Fruit fly (Drosophila melanogaster) whole organism, embryonic: Measurements from ENCODE around the gene fliI.

Source experiments
- Atf3 ChIP-seq: fragments of 200-800 bp; sonication (Bioruptor generic); optimal IDR thresholded peaks from 3 replicates; lab custom pipeline; 2016; ENCODE audit warnings: missing biosample characterization, missing genetic modification characterization
- Awh ChIP-seq: fragments of 200-800 bp; sonication (Bioruptor generic); IDR thresholded peaks from 2 replicates; pipeline ENCODE4, ENCODE4 v1.3.6; 2022; ENCODE audit warnings: missing biosample characterization, missing genetic modification characterization
- B-H1 ChIP-seq: fragments of 200-800 bp; sonication (Bioruptor generic); IDR thresholded peaks from 3 replicates; pipeline ENCODE4 v1.3.6; 2022; ENCODE audit warnings: missing biosample characterization, missing genetic modification characterization
- B-H2 ChIP-seq: fragments of 200-800 bp; sonication (Bioruptor generic); optimal IDR thresholded peaks from 2 replicates; lab custom pipeline; 2018; ENCODE audit warnings: missing biosample characterization, mild to moderate bottlenecking, missing genetic modification characterization
- Bgb ChIP-seq: fragments of 200-800 bp; sonication (Bioruptor generic); IDR thresholded peaks from 2 replicates; pipeline ENCODE4 v1.3.6; 2022; ENCODE audit warnings: missing biosample characterization, missing genetic modification characterization; ENCODE audit not compliant: partially characterized antibody
- CG10321 ChIP-seq: fragments of 200-800 bp; sonication (Bioruptor generic); IDR thresholded peaks from 2 replicates; pipeline ENCODE4 v1.3.6; 2022; ENCODE audit warnings: missing biosample characterization, missing genetic modification characterization
- CG10431 ChIP-seq: fragments of 200-800 bp; sonication (Bioruptor generic); optimal IDR thresholded peaks from 3 replicates; lab custom pipeline; 2018; ENCODE audit warnings: missing biosample characterization, mild to moderate bottlenecking, missing genetic modification characterization
- CG12071 ChIP-seq: fragments of 200-800 bp; sonication (Bioruptor generic); optimal IDR thresholded peaks from 3 replicates; lab custom pipeline; 2018; ENCODE audit warnings: missing biosample characterization, mild to moderate bottlenecking, missing genetic modification characterization
- CG14860 ChIP-seq: fragments of 200-800 bp; sonication (Bioruptor generic); IDR thresholded peaks from 3 replicates; pipeline ENCODE4 v1.3.6; 2022; ENCODE audit warnings: missing biosample characterization, missing genetic modification characterization; ENCODE audit not compliant: partially characterized antibody
- CG1603 ChIP-seq: fragments of 200-800 bp; sonication (Bioruptor generic); optimal IDR thresholded peaks from 2 replicates; lab custom pipeline; 2019; ENCODE audit warnings: missing biosample characterization, mild to moderate bottlenecking, missing genetic modification characterization, moderate library complexity
- CG18764 ChIP-seq: fragments of 200-800 bp; sonication (Bioruptor generic); optimal IDR thresholded peaks from 3 replicates; lab custom pipeline; 2016; ENCODE audit warnings: missing biosample characterization, missing genetic modification characterization
- CG3407 ChIP-seq: fragments of 200-800 bp; sonication (Bioruptor generic); optimal IDR thresholded peaks from 2 replicates; lab custom pipeline; 2018; ENCODE audit warnings: missing biosample characterization, mild to moderate bottlenecking, missing genetic modification characterization
- CG34422 ChIP-seq: fragments of 200-800 bp; sonication (Bioruptor generic); IDR thresholded peaks from 3 replicates; pipeline ENCODE4 v1.3.6; 2022; ENCODE audit warnings: missing biosample characterization, missing genetic modification characterization
- CG3847 ChIP-seq: fragments of 200-800 bp; sonication (Bioruptor generic); IDR thresholded peaks from 2 replicates; pipeline ENCODE4 v1.3.6; 2022; ENCODE audit warnings: missing biosample characterization, missing genetic modification characterization
- CG4854 ChIP-seq: fragments of 200-800 bp; sonication (Bioruptor generic); optimal IDR thresholded peaks from 2 replicates; lab custom pipeline; 2016; ENCODE audit warnings: missing biosample characterization, missing genetic modification characterization, inconsistent platforms
- CG6654 ChIP-seq: fragments of 200-800 bp; sonication (Bioruptor generic); optimal IDR thresholded peaks from 2 replicates; lab custom pipeline; 2017; ENCODE audit warnings: missing biosample characterization, mild to moderate bottlenecking, missing genetic modification characterization
- CG6791 ChIP-seq: fragments of 200-800 bp; sonication (Bioruptor generic); IDR thresholded peaks from 3 replicates; pipeline ENCODE4 v1.3.6; 2022; ENCODE audit warnings: missing biosample characterization, missing genetic modification characterization; ENCODE audit not compliant: partially characterized antibody
- CG7556 ChIP-seq: fragments of 200-800 bp; sonication (Bioruptor generic); optimal IDR thresholded peaks from 2 replicates; lab custom pipeline; 2017; ENCODE audit warnings: missing biosample characterization, mild to moderate bottlenecking, missing genetic modification characterization
- CG8944 ChIP-seq: fragments of 200-800 bp; sonication (Bioruptor generic); optimal IDR thresholded peaks from 3 replicates; lab custom pipeline; 2016; ENCODE audit warnings: missing biosample characterization, missing genetic modification characterization
- Dip2 ChIP-seq: fragments of 200-800 bp; sonication (Bioruptor generic); IDR thresholded peaks from 2 replicates; pipeline ENCODE4 v1.3.6; 2022; ENCODE audit warnings: missing biosample characterization, missing genetic modification characterization
- Doc3 ChIP-seq: fragments of 200-800 bp; sonication (Bioruptor generic); IDR thresholded peaks from 3 replicates; pipeline ENCODE4 v1.3.6; 2022; ENCODE audit warnings: missing biosample characterization, missing genetic modification characterization; ENCODE audit not compliant: partially characterized antibody
- Dref ChIP-seq: fragments of 200-800 bp; sonication (Bioruptor generic); IDR thresholded peaks from 2 replicates; pipeline ENCODE4 v1.3.6; 2022; ENCODE audit warnings: missing biosample characterization, missing genetic modification characterization
- GATAe ChIP-seq: fragments of 200-800 bp; sonication (Bioruptor generic); conservative IDR thresholded peaks from 2 replicates; pipeline ENCODE4 v1.3.6; 2022; ENCODE audit warnings: missing biosample characterization, missing genetic modification characterization
- H2.0 ChIP-seq: fragments of 200-800 bp; sonication (Bioruptor generic); IDR thresholded peaks from 2 replicates; pipeline ENCODE4 v1.3.6; 2022; ENCODE audit warnings: missing biosample characterization, missing genetic modification characterization
- HHEX ChIP-seq: fragments of 200-800 bp; sonication (Bioruptor generic); optimal IDR thresholded peaks from 3 replicates; lab custom pipeline; 2017; ENCODE audit warnings: missing biosample characterization, mild to moderate bottlenecking, missing genetic modification characterization, missing genetic modification reagents
- Hr51 ChIP-seq, 2 experiments: fragments of 200-800 bp; sonication (Bioruptor generic); optimal IDR thresholded peaks; 2 replicates in 1 of 2; 3 replicates in 1 of 2; lab custom pipeline; 2016 to 2018; ENCODE audit warnings: missing biosample characterization in 2 of 2, missing genetic modification characterization in 2 of 2, mild to moderate bottlenecking in 1 of 2, moderate library complexity in 1 of 2
- Neu2 ChIP-seq: fragments of 200-800 bp; sonication (Bioruptor generic); optimal IDR thresholded peaks from 3 replicates; lab custom pipeline; 2016; ENCODE audit warnings: missing biosample characterization, missing genetic modification characterization, borderline replicate concordance
- Nf-YB ChIP-seq: fragments of 200-800 bp; sonication (Bioruptor generic); optimal IDR thresholded peaks from 3 replicates; lab custom pipeline; 2019; ENCODE audit warnings: missing biosample characterization, mild to moderate bottlenecking, missing genetic modification characterization, moderate library complexity
- Xbp1 ChIP-seq: fragments of 200-800 bp; sonication (Bioruptor generic); optimal IDR thresholded peaks from 3 replicates; lab custom pipeline; 2016; ENCODE audit warnings: missing biosample characterization, mild to moderate bottlenecking, missing genetic modification characterization
- az2 ChIP-seq: fragments of 200-800 bp; sonication (Bioruptor generic); optimal IDR thresholded peaks from 3 replicates; lab custom pipeline; 2016; ENCODE audit warnings: missing biosample characterization, missing genetic modification characterization
- bbx ChIP-seq: fragments of 200-800 bp; sonication (Bioruptor generic); IDR thresholded peaks from 2 replicates; pipeline ENCODE4 v1.3.6; 2022; ENCODE audit warnings: missing biosample characterization, missing genetic modification characterization; ENCODE audit not compliant: partially characterized antibody
- btn ChIP-seq: fragments of 200-800 bp; sonication (Bioruptor generic); optimal IDR thresholded peaks from 2 replicates; lab custom pipeline; 2016; ENCODE audit warnings: missing biosample characterization, missing genetic modification characterization
- chif ChIP-seq, 2 experiments: fragments of 200-800 bp; sonication (Bioruptor generic); optimal IDR thresholded peaks; 3 replicates each; lab custom pipeline; 2016; ENCODE audit warnings: missing biosample characterization in 2 of 2, missing genetic modification characterization in 2 of 2
- crol ChIP-seq: fragments of 200-800 bp; sonication (Bioruptor generic); IDR thresholded peaks from 2 replicates; pipeline ENCODE4 v1.3.6; 2022; ENCODE audit warnings: missing biosample characterization, missing genetic modification characterization
- danr ChIP-seq: fragments of 200-800 bp; sonication (Bioruptor generic); IDR thresholded peaks from 2 replicates; pipeline ENCODE4 v1.3.6; 2022; ENCODE audit warnings: missing biosample characterization, missing genetic modification characterization
- emc ChIP-seq: fragments of 200-800 bp; sonication (Bioruptor generic); optimal IDR thresholded peaks from 2 replicates; lab custom pipeline; 2016; ENCODE audit warnings: missing biosample characterization, missing genetic modification characterization
- gro ChIP-seq: fragments of 200-800 bp; sonication (Bioruptor generic); optimal IDR thresholded peaks from 2 replicates; lab custom pipeline; 2016; ENCODE audit warnings: missing biosample characterization, missing genetic modification characterization
- gsb-n ChIP-seq: fragments of 200-800 bp; sonication (Bioruptor generic); optimal IDR thresholded peaks from 3 replicates; lab custom pipeline; 2018; ENCODE audit warnings: missing biosample characterization, mild to moderate bottlenecking, missing genetic modification characterization
- hb ChIP-seq: fragments of 200-800 bp; sonication (Bioruptor generic); IDR thresholded peaks from 3 replicates; pipeline ENCODE4 v1.3.6; 2022; ENCODE audit warnings: missing biosample characterization, missing genetic modification characterization; ENCODE audit not compliant: partially characterized antibody
- knrl ChIP-seq: fragments of 200-800 bp; sonication (Bioruptor generic); IDR thresholded peaks from 3 replicates; pipeline ENCODE4 v1.3.6; 2022; ENCODE audit warnings: missing biosample characterization, missing genetic modification characterization; ENCODE audit not compliant: partially characterized antibody
- nau ChIP-seq: fragments of 200-800 bp; sonication (Bioruptor generic); optimal IDR thresholded peaks from 3 replicates; lab custom pipeline; 2017; ENCODE audit warnings: missing biosample characterization, mild to moderate bottlenecking, missing genetic modification characterization, missing genetic modification reagents
- peb ChIP-seq: fragments of 200-800 bp; sonication (Bioruptor generic); IDR thresholded peaks from 2 replicates; pipeline ENCODE4 v1.3.6; 2022; ENCODE audit warnings: missing biosample characterization, missing genetic modification characterization
- pho ChIP-seq: fragments of 200-800 bp; sonication (Bioruptor generic); optimal IDR thresholded peaks from 2 replicates; lab custom pipeline; 2016; ENCODE audit warnings: missing biosample characterization, missing genetic modification characterization
- slbo ChIP-seq: fragments of 200-800 bp; sonication (Bioruptor generic); IDR thresholded peaks from 2 replicates; pipeline ENCODE4 v1.3.6; 2022; ENCODE audit warnings: missing biosample characterization, missing genetic modification characterization
- slou ChIP-seq: fragments of 200-800 bp; sonication (Bioruptor generic); optimal IDR thresholded peaks from 3 replicates; lab custom pipeline; 2016; ENCODE audit warnings: missing biosample characterization, missing genetic modification characterization
- slp2 ChIP-seq: fragments of 200-800 bp; sonication (Bioruptor generic); optimal IDR thresholded peaks from 2 replicates; lab custom pipeline; 2016; ENCODE audit warnings: missing biosample characterization, missing genetic modification characterization
- sob ChIP-seq: fragments of 200-800 bp; sonication (Bioruptor generic); IDR thresholded peaks from 2 replicates; pipeline ENCODE4 v1.3.6; 2022; ENCODE audit warnings: missing biosample characterization, missing genetic modification characterization
- tx ChIP-seq: fragments of 200-800 bp; sonication (Bioruptor generic); optimal IDR thresholded peaks from 2 replicates; lab custom pipeline; 2016; ENCODE audit warnings: missing biosample characterization, missing genetic modification characterization
- unc-4 ChIP-seq: fragments of 200-800 bp; sonication (Bioruptor generic); IDR thresholded peaks from 2 replicates; pipeline ENCODE4 v1.3.6; 2022; ENCODE audit warnings: missing biosample characterization, missing genetic modification characterization; ENCODE audit not compliant: partially characterized antibody

The fliI gene

dm6 chrX:21373659-21374426, 34.3 kb downstream of the fliI start, which contains the start of gene slgA:
TSS of gene slgA (plus strand) at chrX:21374002.
- TF ChIP-seq GATAe (peak; percentile 95), Dip2 (no peak), CG10431 (GFP tag; lab: Kevin White, UChicago) (no peak), CG3407 (no peak), CG12071 (GFP tag; lab: Kevin White, UChicago) (peak; percentile 21), Neu2 (GFP tag; lab: Kevin White, UChicago) (no peak), Xbp1 (GFP tag; lab: Kevin White, UChicago) (peak; percentile 38), sob (peak; percentile 68), CG7556 (GFP tag; lab: Kevin White, UChicago) (no peak), emc (no peak), az2 (GFP tag; lab: Kevin White, UChicago) (peak; percentile 14), Atf3 (GFP tag; lab: Kevin White, UChicago) (no peak), Dref (peak; percentile 82), CG10321 (GFP tag; lab: Robert Waterston, UW) (peak; percentile 68), B-H2 (GFP tag; lab: Kevin White, UChicago) (peak; percentile 53), CG6791 (GFP tag; lab: Robert Waterston, UW) (peak; percentile 78), CG14860 (GFP tag; lab: Robert Waterston, UW) (peak; percentile 50; the same call in 1 of the 3 replicates), hb (peak; percentile 63; the same call in 1 of the 3 replicates), Doc3 (GFP tag; lab: Robert Waterston, UW) (peak; percentile 52; the same call in 1 of the 3 replicates), HHEX (peak; percentile 36), gro (GFP tag; lab: Kevin White, UChicago) (peak; percentile 18), crol (GFP tag; lab: Robert Waterston, UW) (peak; percentile 83), bbx (GFP tag; lab: Robert Waterston, UW) (peak; percentile 80), slou (GFP tag; lab: Kevin White, UChicago) (no peak), CG18764 (GFP tag; lab: Kevin White, UChicago) (no peak), tx (no peak), CG3847 (GFP tag; lab: Robert Waterston, UW) (peak; percentile 47; the same call in 1 of the 2 replicates), peb (GFP tag; lab: Robert Waterston, UW) (no peak), gsb-n (tag; lab: Kevin White, UChicago) (no peak), CG1603 (tag; lab: Kevin White, UChicago) (peak; percentile 60), slbo (GFP tag; lab: Robert Waterston, UW) (peak; percentile 58), danr (GFP tag; lab: Robert Waterston, UW) (no peak), CG6654 (GFP tag; lab: Kevin White, UChicago) (no peak), H2.0 (GFP tag; lab: Robert Waterston, UW) (no peak), CG34422 (GFP tag; lab: Robert Waterston, UW) (peak; percentile 40; the same call in 2 of the 3 replicates), Nf-YB (GFP tag; lab: Kevin White, UChicago) (peak; percentile 96), unc-4 (GFP tag; lab: Robert Waterston, UW) (peak; percentile 63), pho (GFP tag; lab: Kevin White, UChicago) (peak; percentile 44), B-H1 (no peak), knrl (GFP tag; lab: Robert Waterston, UW) (peak; percentile 70; the same call in 2 of the 3 replicates), CG8944 (GFP tag; lab: Kevin White, UChicago) (peak; percentile 34), Hr51 (GFP tag; optimal IDR thresholded peaks at IDR 0.05; lab: Kevin White, UChicago) (peak in 1 of 2 experiments; percentile 64), CG4854 (GFP tag; lab: Kevin White, UChicago) (peak; percentile 5), btn (GFP tag; lab: Kevin White, UChicago) (no peak), Bgb (GFP tag; lab: Robert Waterston, UW) (peak; percentile 70), chif (GFP tag; optimal IDR thresholded peaks at IDR 0.05; lab: Kevin White, UChicago) (peak; percentile 5 to 29), nau (GFP tag; lab: Kevin White, UChicago) (no peak), Awh (no peak), slp2 (GFP tag; lab: Kevin White, UChicago) (peak; percentile 13)
